Fruit fly (Drosophila melanogaster): Measurements from ENCODE around the gene Ugt36E1.

Ugt36E1 gene

dm6 chr2L:18789773-18790385, 36.7 kb upstream of the Ugt36E1 start:
- TF ChIP-seq mirr (GFP tag; optimal IDR thresholded peaks at IDR 0.05) (peak; percentile 5), sd (tag; optimal IDR thresholded peaks at IDR 0.05) (peak; percentile 90), CG6254 (GFP tag; optimal IDR thresholded peaks at IDR 0.05) (peak; percentile 44), cas (GFP tag; IDR thresholded peaks at IDR 0.05) (no peak), sug (tag; optimal IDR thresholded peaks at IDR 0.05) (peak; percentile 87), HmgZ (tag; optimal IDR thresholded peaks at IDR 0.05) (no peak), Fer1 (GFP tag; optimal IDR thresholded peaks at IDR 0.05) (no peak), CG34376 (GFP tag; optimal IDR thresholded peaks at IDR 0.05) (peak; percentile 83), cwo (GFP tag; optimal IDR thresholded peaks at IDR 0.05) (peak; percentile 67), dimm (GFP tag; IDR thresholded peaks at IDR 0.05) (no peak), CG18599 (GFP tag; optimal IDR thresholded peaks at IDR 0.05) (peak; percentile 38), CG10431 (GFP tag; optimal IDR thresholded peaks at IDR 0.05) (peak; percentile 58), grn (GFP tag; optimal IDR thresholded peaks at IDR 0.05) (peak; percentile 84), CG2202 (tag; optimal IDR thresholded peaks at IDR 0.05) (peak; percentile 8), Deaf1 (tag; optimal IDR thresholded peaks at IDR 0.05) (peak; percentile 13), CG3281 (GFP tag; optimal IDR thresholded peaks at IDR 0.05) (peak; percentile 13), caup (GFP tag; optimal IDR thresholded peaks at IDR 0.05; ENCODE audit: severe bottlenecking) (no peak), CG2678 (tag; optimal IDR thresholded peaks at IDR 0.05) (peak; percentile 58), Nf-YB (GFP tag; optimal IDR thresholded peaks at IDR 0.05) (peak; percentile 38), CG1602 (GFP tag; optimal IDR thresholded peaks at IDR 0.05) (no peak), sens (GFP tag) (peak; percentile 55), CG34224 (GFP tag; IDR thresholded peaks at IDR 0.05; ENCODE audit: partially characterized antibody) (no peak), Vsx1 (GFP tag; optimal IDR thresholded peaks at IDR 0.05) (no peak), Nf-YC (tag; optimal IDR thresholded peaks at IDR 0.05) (peak; percentile 28), Mrtf (GFP tag; IDR thresholded peaks at IDR 0.05) (no peak), CG10274 (GFP tag; optimal IDR thresholded peaks at IDR 0.05) (no peak), nmo (GFP tag; optimal IDR thresholded peaks at IDR 0.05) (no peak), CG8290 (GFP tag; optimal IDR thresholded peaks at IDR 0.05) (no peak), CG8290 (tag; optimal IDR thresholded peaks at IDR 0.05) (no peak), Meics (GFP tag; optimal IDR thresholded peaks at IDR 0.05) (no peak), dmrt99B (tag; optimal IDR thresholded peaks at IDR 0.05) (no peak), B-H2 (GFP tag; optimal IDR thresholded peaks at IDR 0.05) (peak; percentile 3), Med (GFP tag) (peak; percentile 38), Hey (tag; optimal IDR thresholded peaks at IDR 0.05) (peak; percentile 36), CG10543 (GFP tag; optimal IDR thresholded peaks at IDR 0.05) (peak; percentile 29), exex (tag; optimal IDR thresholded peaks at IDR 0.05) (peak; percentile 97), pita (GFP tag; optimal IDR thresholded peaks at IDR 0.05) (no peak), HHEX (GFP tag; optimal IDR thresholded peaks at IDR 0.05) (peak; percentile 2), CG6854 (GFP tag; optimal IDR thresholded peaks at IDR 0.05) (peak; percentile 2), CG43689 (GFP tag; IDR thresholded peaks at IDR 0.05) (no peak), GATAe (GFP tag; conservative IDR thresholded peaks at IDR 0.05) (peak; percentile 67), CG14014 (GFP tag; IDR thresholded peaks at IDR 0.05) (0 out of 2 replicates have a peak, but pooled peaks have one; percentile 9), tll (GFP tag; optimal IDR thresholded peaks at IDR 0.05) (no peak), Hr51 (GFP tag; optimal IDR thresholded peaks at IDR 0.05) (peak in 1 of 2 experiments; percentile 13), CG13296 (GFP tag; optimal IDR thresholded peaks at IDR 0.05) (peak; percentile 5), CG13123 (GFP tag; optimal IDR thresholded peaks at IDR 0.05) (no peak), CTCF (GFP tag; optimal IDR thresholded peaks at IDR 0.05) (no peak), trh (GFP tag; optimal IDR thresholded peaks at IDR 0.05) (no peak), ab (GFP tag; optimal IDR thresholded peaks at IDR 0.05) (no peak)
